Fruit fly (Drosophila melanogaster): Measurements from ENCODE around the gene Teh4.

DNA sequence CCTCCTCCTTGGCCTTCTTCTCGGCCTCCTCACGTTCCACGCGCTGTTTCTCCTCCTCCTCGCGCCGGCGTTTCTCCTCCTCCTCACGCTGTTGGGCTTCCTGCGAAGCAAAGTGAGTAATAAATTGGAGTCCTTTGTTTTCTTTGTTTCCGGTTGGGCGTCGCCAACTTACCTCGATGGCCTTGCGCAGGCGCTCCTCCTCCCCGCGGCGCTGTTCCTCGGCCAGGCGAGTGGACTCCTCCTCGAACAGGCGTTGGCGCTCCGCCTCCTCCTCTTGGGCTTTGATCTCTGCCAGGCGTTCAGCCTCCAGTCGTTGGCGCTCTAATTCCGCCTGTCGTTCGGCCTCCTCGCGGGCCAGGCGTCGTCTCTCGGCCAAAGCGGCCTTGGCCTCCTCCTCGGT lies 52.4 kb downstream of the Teh4 start:
- TF ChIP-seq cic (GFP tag; optimal IDR thresholded peaks at IDR 0.05) (no peak), Clk (GFP tag; optimal IDR thresholded peaks at IDR 0.05) (no peak), Hr96 (GFP tag; optimal IDR thresholded peaks at IDR 0.05) (no peak), CG11617 (GFP tag; optimal IDR thresholded peaks at IDR 0.05) (no peak), toe (GFP tag; optimal IDR thresholded peaks at IDR 0.05) (no peak), Mnt (GFP tag; optimal IDR thresholded peaks at IDR 0.05) (no peak), ovo (GFP tag; optimal IDR thresholded peaks at IDR 0.05) (no peak), CG7045 (GFP tag; optimal IDR thresholded peaks at IDR 0.05) (no peak), CG12768 (GFP tag; optimal IDR thresholded peaks at IDR 0.05) (no peak)

Measured in whole organism, adult.